Fruit fly (Drosophila melanogaster): ENCODE results near the gene TTLL1B.

The TTLL1B gene

dm6 chr3L:4624371-4625154 lies 23.5 kb upstream of the TTLL1B start (continued):
- TF ChIP-seq Sox100B (GFP tag; optimal IDR thresholded peaks at IDR 0.05), result peak; percentile 91
- peak; percentile 45 for TF ChIP-seq CG34376 (GFP tag; optimal IDR thresholded peaks at IDR 0.05)
- no peak; the same call in 1 of the 2 replicates for TF ChIP-seq ham (GFP tag; IDR thresholded peaks at IDR 0.05)
- peak; percentile 52 for TF ChIP-seq CG1603 (tag; optimal IDR thresholded peaks at IDR 0.05)
- TF ChIP-seq Doc3 (GFP tag; IDR thresholded peaks at IDR 0.05; ENCODE audit: partially characterized antibody), result no peak
- no peak for TF ChIP-seq gfzf (GFP tag; optimal IDR thresholded peaks at IDR 0.05)
- TF ChIP-seq CG10366 (GFP tag; IDR thresholded peaks at IDR 0.05), result peak; percentile 85
- TF ChIP-seq jing (GFP tag; optimal IDR thresholded peaks at IDR 0.05), result peak; percentile 74
- peak; percentile 67 for TF ChIP-seq CG4404 (GFP tag; IDR thresholded peaks at IDR 0.05)
- TF ChIP-seq CG12299 (tag; optimal IDR thresholded peaks at IDR 0.05), result peak; percentile 57
- peak in 1 of 2 experiments; percentile 76 for TF ChIP-seq Hr78 (GFP tag; optimal IDR thresholded peaks at IDR 0.05)
- no peak for TF ChIP-seq CG16813 (GFP tag; IDR thresholded peaks at IDR 0.05; ENCODE audit: partially characterized antibody)
- TF ChIP-seq MTF-1 (GFP tag; optimal IDR thresholded peaks at IDR 0.05; ENCODE audit: borderline replicate concordance), result peak; percentile 35
- peak in 1 of 2 experiments; percentile 41 for TF ChIP-seq insv (GFP tag; optimal IDR thresholded peaks at IDR 0.05)
- peak; percentile 51 for TF ChIP-seq CG1832 (GFP tag; optimal IDR thresholded peaks at IDR 0.05)
- peak; percentile 41 for TF ChIP-seq CG17912 (GFP tag; optimal IDR thresholded peaks at IDR 0.05)
- no peak for TF ChIP-seq ftz-f1 (GFP tag; optimal IDR thresholded peaks at IDR 0.05)
- TF ChIP-seq shn (GFP tag; optimal IDR thresholded peaks at IDR 0.05), result peak; percentile 92
- TF ChIP-seq CG11696 (GFP tag; IDR thresholded peaks at IDR 0.05), result peak; percentile 55
- TF ChIP-seq CG5180 (GFP tag; optimal IDR thresholded peaks at IDR 0.05), result peak; percentile 78
- TF ChIP-seq da (GFP tag; optimal IDR thresholded peaks at IDR 0.05), result peak; percentile 32
- TF ChIP-seq Elba2 (GFP tag; optimal IDR thresholded peaks at IDR 0.05), result peak; percentile 49
- peak; percentile 65 for TF ChIP-seq emc (GFP tag; optimal IDR thresholded peaks at IDR 0.05)
- TF ChIP-seq sob (GFP tag; IDR thresholded peaks at IDR 0.05), result peak; percentile 81
- peak; percentile 96 for TF ChIP-seq Med (GFP tag)
- TF ChIP-seq Dbx (GFP tag; IDR thresholded peaks at IDR 0.05), result peak; percentile 85
- TF ChIP-seq CG1233 (GFP tag; optimal IDR thresholded peaks at IDR 0.05), result peak; percentile 82
- TF ChIP-seq CG9215 (GFP tag; IDR thresholded peaks at IDR 0.05), result peak; percentile 83
- TF ChIP-seq klu (GFP tag; IDR thresholded peaks at IDR 0.05), result peak; percentile 70; the same call in 1 of the 2 replicates
- peak; percentile 87 for TF ChIP-seq Fer3 (tag; optimal IDR thresholded peaks at IDR 0.05)
- peak; percentile 76 for TF ChIP-seq CG4328 (GFP tag; optimal IDR thresholded peaks at IDR 0.05)
- peak; percentile 74 for TF ChIP-seq Hmx (GFP tag; optimal IDR thresholded peaks at IDR 0.05)
- TF ChIP-seq gcm2 (GFP tag; optimal IDR thresholded peaks at IDR 0.05), result peak; percentile 74
- TF ChIP-seq Camta (GFP tag; optimal IDR thresholded peaks at IDR 0.05), result peak; percentile 92
- peak; percentile 71 for TF ChIP-seq ERR (GFP tag; optimal IDR thresholded peaks at IDR 0.05)
- TF ChIP-seq Abd-B (GFP tag; optimal IDR thresholded peaks at IDR 0.05), result peak; percentile 91
- TF ChIP-seq Asciz (GFP tag; optimal IDR thresholded peaks at IDR 0.05), result peak; percentile 84
- TF ChIP-seq row (GFP tag; IDR thresholded peaks at IDR 0.05), result peak; percentile 93
- TF ChIP-seq caup (GFP tag; optimal IDR thresholded peaks at IDR 0.05; ENCODE audit: severe bottlenecking), result peak; percentile 85
- peak; percentile 92 for TF ChIP-seq CG6689 (GFP tag; IDR thresholded peaks at IDR 0.05)
- TF ChIP-seq grn (GFP tag; optimal IDR thresholded peaks at IDR 0.05), result peak; percentile 1
- TF ChIP-seq ato (GFP tag; IDR thresholded peaks at IDR 0.05; ENCODE audit: partially characterized antibody), result no peak
- peak in 1 of 3 experiments; percentile 87 for TF ChIP-seq lola (GFP tag; optimal IDR thresholded peaks at IDR 0.05)
- 0 out of 2 replicates have a peak, but pooled peaks have one; percentile 47 for TF ChIP-seq CG4360 (GFP tag; IDR thresholded peaks at IDR 0.05)
- peak; percentile 81 for TF ChIP-seq Chrac-16 (GFP tag; optimal IDR thresholded peaks at IDR 0.05)
- TF ChIP-seq CG32772 (GFP tag; IDR thresholded peaks at IDR 0.05), result peak; percentile 80
- TF ChIP-seq zf30C (GFP tag; optimal IDR thresholded peaks at IDR 0.05), result no peak
- peak; percentile 82 for TF ChIP-seq Rfx (GFP tag; IDR thresholded peaks at IDR 0.05)

Data from whole organism, embryonic.